Fruit fly (Drosophila melanogaster) whole organism, embryonic: ENCODE measurements around the gene dgrn.

ENCODE experiments used
- Adf1 ChIP-seq: fragments of 200-800 bp; sonication (Bioruptor generic); IDR thresholded peaks from 2 replicates; pipeline ENCODE4 v1.3.6; 2022; ENCODE audit warnings: missing biosample characterization, missing genetic modification characterization
- BEAF-32 ChIP-seq: fragments of 200-800 bp; sonication (Bioruptor generic); optimal IDR thresholded peaks from 3 replicates; lab custom pipeline; 2017; ENCODE audit warnings: missing biosample characterization, missing genetic modification characterization, mild to moderate bottlenecking, moderate library complexity, missing genetic modification reagents
- CG1024 ChIP-seq: fragments of 200-800 bp; sonication (Bioruptor generic); IDR thresholded peaks from 2 replicates; pipeline ENCODE4 v1.3.6; 2022; ENCODE audit warnings: missing biosample characterization, missing genetic modification characterization
- CG10431 ChIP-seq: fragments of 200-800 bp; sonication (Bioruptor generic); optimal IDR thresholded peaks from 3 replicates; lab custom pipeline; 2018; ENCODE audit warnings: missing biosample characterization, mild to moderate bottlenecking, missing genetic modification characterization
- CG12744 ChIP-seq: fragments of 200-800 bp; sonication (Bioruptor generic); optimal IDR thresholded peaks from 2 replicates; lab custom pipeline; 2016; ENCODE audit warnings: missing biosample characterization, missing genetic modification characterization
- CG13123 ChIP-seq: fragments of 200-800 bp; sonication (Bioruptor generic); optimal IDR thresholded peaks from 2 replicates; lab custom pipeline; 2016; ENCODE audit warnings: missing biosample characterization, missing genetic modification characterization
- CG13424 ChIP-seq: fragments of 200-800 bp; sonication (Bioruptor generic); optimal IDR thresholded peaks from 2 replicates; lab custom pipeline; 2019; ENCODE audit warnings: missing biosample characterization, mild to moderate bottlenecking, missing genetic modification characterization, moderate library complexity
- CG14667 ChIP-seq: fragments of 200-800 bp; sonication (Bioruptor generic); IDR thresholded peaks from 2 replicates; pipeline ENCODE4 v1.3.6; 2022; ENCODE audit warnings: missing biosample characterization, missing genetic modification characterization
- CG14965 ChIP-seq: fragments of 200-800 bp; sonication (Bioruptor generic); optimal IDR thresholded peaks from 2 replicates; lab custom pipeline; 2016; ENCODE audit warnings: missing biosample characterization, missing genetic modification characterization, borderline replicate concordance
- CG15479 ChIP-seq: fragments of 200-800 bp; sonication (Bioruptor generic); optimal IDR thresholded peaks from 3 replicates; lab custom pipeline; 2019; ENCODE audit warnings: missing biosample characterization, mild to moderate bottlenecking, missing genetic modification characterization, moderate library complexity
- CG15601 ChIP-seq: fragments of 200-800 bp; sonication (Bioruptor generic); optimal IDR thresholded peaks from 3 replicates; lab custom pipeline; 2019; ENCODE audit warnings: missing biosample characterization, mild to moderate bottlenecking, missing genetic modification characterization, moderate library complexity
- CG17359 ChIP-seq: fragments of 200-800 bp; sonication (Bioruptor generic); optimal IDR thresholded peaks from 3 replicates; lab custom pipeline; 2018; ENCODE audit warnings: missing biosample characterization, mild to moderate bottlenecking, missing genetic modification characterization, moderate library complexity
- CG17385 ChIP-seq: fragments of 200-800 bp; sonication (Bioruptor generic); optimal IDR thresholded peaks from 3 replicates; lab custom pipeline; 2018; ENCODE audit warnings: missing biosample characterization, mild to moderate bottlenecking, missing genetic modification characterization
- CG17612 ChIP-seq: fragments of 200-800 bp; sonication (Bioruptor generic); IDR thresholded peaks from 2 replicates; pipeline ENCODE4 v1.3.6; 2022; ENCODE audit warnings: missing biosample characterization, missing genetic modification characterization
- CG2678 ChIP-seq: fragments of 200-800 bp; sonication (Bioruptor generic); optimal IDR thresholded peaks from 3 replicates; lab custom pipeline; 2019; ENCODE audit warnings: missing biosample characterization, mild to moderate bottlenecking, missing genetic modification characterization, moderate library complexity
- CG3838 ChIP-seq: fragments of 200-800 bp; sonication (Bioruptor generic); optimal IDR thresholded peaks from 3 replicates; lab custom pipeline; 2016; ENCODE audit warnings: missing biosample characterization, missing genetic modification characterization
- CG7745 ChIP-seq: fragments of 200-800 bp; sonication (Bioruptor generic); optimal IDR thresholded peaks from 2 replicates; lab custom pipeline; 2018; ENCODE audit warnings: missing biosample characterization, mild to moderate bottlenecking, missing genetic modification characterization, moderate library complexity
- CG7963 ChIP-seq: fragments of 200-800 bp; sonication (Bioruptor generic); IDR thresholded peaks from 3 replicates; pipeline ENCODE4 v1.3.6; 2022; ENCODE audit warnings: missing biosample characterization, missing genetic modification characterization; ENCODE audit not compliant: partially characterized antibody
- CG8944 ChIP-seq: fragments of 200-800 bp; sonication (Bioruptor generic); optimal IDR thresholded peaks from 3 replicates; lab custom pipeline; 2016; ENCODE audit warnings: missing biosample characterization, missing genetic modification characterization
- Dek ChIP-seq: fragments of 200-800 bp; sonication (Bioruptor generic); optimal IDR thresholded peaks from 3 replicates; lab custom pipeline; 2019; ENCODE audit warnings: missing biosample characterization, mild to moderate bottlenecking, missing genetic modification characterization, moderate library complexity
- Dref ChIP-seq: fragments of 200-800 bp; sonication (Bioruptor generic); IDR thresholded peaks from 2 replicates; pipeline ENCODE4 v1.3.6; 2022; ENCODE audit warnings: missing biosample characterization, missing genetic modification characterization
- Drgx ChIP-seq: fragments of 200-800 bp; sonication (Bioruptor generic); IDR thresholded peaks from 2 replicates; pipeline ENCODE4 v1.3.6; 2022; ENCODE audit warnings: missing biosample characterization, missing genetic modification characterization
- E2f2 ChIP-seq: fragments of 200-800 bp; sonication (Bioruptor generic); IDR thresholded peaks from 2 replicates; pipeline ENCODE4 v1.3.6; 2022; ENCODE audit warnings: missing biosample characterization, missing genetic modification characterization
- GATAe ChIP-seq: fragments of 200-800 bp; sonication (Bioruptor generic); conservative IDR thresholded peaks from 2 replicates; pipeline ENCODE4 v1.3.6; 2022; ENCODE audit warnings: missing biosample characterization, missing genetic modification characterization
- HLH54F ChIP-seq: fragments of 200-800 bp; sonication (Bioruptor generic); optimal IDR thresholded peaks from 3 replicates; lab custom pipeline; 2016; ENCODE audit warnings: missing biosample characterization, missing genetic modification characterization
- Sry-β ChIP-seq: fragments of 200-800 bp; sonication (Bioruptor generic); optimal IDR thresholded peaks from 2 replicates; lab custom pipeline; 2018; ENCODE audit warnings: missing biosample characterization, mild to moderate bottlenecking, missing genetic modification characterization, moderate library complexity
- TFAM ChIP-seq: fragments of 200-800 bp; sonication (Bioruptor generic); optimal IDR thresholded peaks from 2 replicates; lab custom pipeline; 2017; ENCODE audit warnings: missing biosample characterization, missing genetic modification characterization, inconsistent platforms
- Taf1 ChIP-seq: fragments of 200-800 bp; sonication (Bioruptor generic); IDR thresholded peaks from 2 replicates; pipeline ENCODE4 v1.3.6; 2022; ENCODE audit warnings: missing biosample characterization, missing genetic modification characterization
- Trl ChIP-seq, 3 experiments: fragments of >200 bp in 2 of 3; fragments of 200-800 bp in 1 of 3; sonication (Bioruptor generic) in 1 of 3; optimal IDR thresholded peaks; 2 replicates in 1 of 3; 3 replicates in 2 of 3; lab custom pipeline; 2016 to 2017; ENCODE audit warnings: missing biosample characterization in 1 of 3, missing genetic modification characterization in 1 of 3
- YL-1 ChIP-seq: fragments of 200-800 bp; sonication (Bioruptor generic); optimal IDR thresholded peaks from 3 replicates; lab custom pipeline; 2017; ENCODE audit warnings: missing biosample characterization, mild to moderate bottlenecking, missing genetic modification characterization
- ap ChIP-seq: fragments of 200-800 bp; sonication (Bioruptor generic); IDR thresholded peaks from 2 replicates; pipeline ENCODE4 v1.3.6; 2022; ENCODE audit warnings: missing biosample characterization, missing genetic modification characterization
- bbx ChIP-seq: fragments of 200-800 bp; sonication (Bioruptor generic); IDR thresholded peaks from 2 replicates; pipeline ENCODE4 v1.3.6; 2022; ENCODE audit warnings: missing biosample characterization, missing genetic modification characterization; ENCODE audit not compliant: partially characterized antibody
- br ChIP-seq: fragments of >200 bp; optimal IDR thresholded peaks from 2 replicates; lab custom pipeline; 2017
- ems ChIP-seq: fragments of 200-800 bp; sonication (Bioruptor generic); optimal IDR thresholded peaks from 3 replicates; lab custom pipeline; 2016; ENCODE audit warnings: missing biosample characterization, missing genetic modification characterization
- fd3F ChIP-seq: fragments of 200-800 bp; sonication (Bioruptor generic); optimal IDR thresholded peaks from 2 replicates; lab custom pipeline; 2018; ENCODE audit warnings: missing biosample characterization, mild to moderate bottlenecking, missing genetic modification characterization, moderate library complexity
- hth ChIP-seq: fragments of >200 bp; optimal IDR thresholded peaks from 2 replicates; lab custom pipeline; 2017; ENCODE audit warnings: inconsistent platforms
- ind ChIP-seq: fragments of 200-800 bp; sonication (Bioruptor generic); optimal IDR thresholded peaks from 3 replicates; lab custom pipeline; 2016; ENCODE audit warnings: missing biosample characterization, missing genetic modification characterization
- luna ChIP-seq: fragments of 200-800 bp; sonication (Bioruptor generic); optimal IDR thresholded peaks from 2 replicates; lab custom pipeline; 2016; ENCODE audit warnings: missing biosample characterization, missing genetic modification characterization
- oc ChIP-seq: fragments of 200-800 bp; sonication (Bioruptor generic); optimal IDR thresholded peaks from 2 replicates; lab custom pipeline; 2018; ENCODE audit warnings: missing biosample characterization, mild to moderate bottlenecking, missing genetic modification characterization, moderate library complexity
- odd ChIP-seq: fragments of 200-800 bp; sonication (Bioruptor generic); optimal IDR thresholded peaks from 2 replicates; lab custom pipeline; 2017; ENCODE audit warnings: missing biosample characterization, mild to moderate bottlenecking, missing genetic modification characterization
- p53 ChIP-seq: fragments of 200-800 bp; sonication (Bioruptor generic); optimal IDR thresholded peaks from 2 replicates; lab custom pipeline; 2016; ENCODE audit warnings: missing biosample characterization, missing genetic modification characterization
- peb ChIP-seq: fragments of 200-800 bp; sonication (Bioruptor generic); IDR thresholded peaks from 2 replicates; pipeline ENCODE4 v1.3.6; 2022; ENCODE audit warnings: missing biosample characterization, missing genetic modification characterization
- pzg ChIP-seq: fragments of 200-800 bp; sonication (Bioruptor generic); optimal IDR thresholded peaks from 3 replicates; lab custom pipeline; 2018; ENCODE audit warnings: missing biosample characterization, mild to moderate bottlenecking, missing genetic modification characterization, moderate library complexity
- run ChIP-seq: fragments of 200-800 bp; sonication (Bioruptor generic); optimal IDR thresholded peaks from 3 replicates; lab custom pipeline; 2018; ENCODE audit warnings: missing biosample characterization, mild to moderate bottlenecking, missing genetic modification characterization
- salm ChIP-seq: fragments of 200-800 bp; sonication (Bioruptor generic); optimal IDR thresholded peaks from 2 replicates; lab custom pipeline; 2018; ENCODE audit warnings: missing biosample characterization, mild to moderate bottlenecking, missing genetic modification characterization
- sna ChIP-seq: fragments of 200-800 bp; sonication (Bioruptor generic); IDR thresholded peaks from 2 replicates; pipeline ENCODE4 v1.3.6; 2022; ENCODE audit warnings: missing biosample characterization, missing genetic modification characterization; ENCODE audit not compliant: partially characterized antibody
- tll ChIP-seq, 2 experiments: fragments of 200-800 bp in 1 of 2; fragments of >200 bp in 1 of 2; sonication (Bioruptor generic) in 1 of 2; optimal IDR thresholded peaks; 2 replicates each; lab custom pipeline; 2017 to 2019; ENCODE audit warnings: missing biosample characterization in 2 of 2, missing genetic modification characterization in 2 of 2, mild to moderate bottlenecking in 1 of 2, moderate library complexity in 1 of 2
- vvl ChIP-seq: fragments of 200-800 bp; sonication (Bioruptor generic); IDR thresholded peaks from 2 replicates; pipeline ENCODE4 v1.3.6; 2022; ENCODE audit warnings: missing biosample characterization, missing genetic modification characterization

The dgrn gene

DNA sequence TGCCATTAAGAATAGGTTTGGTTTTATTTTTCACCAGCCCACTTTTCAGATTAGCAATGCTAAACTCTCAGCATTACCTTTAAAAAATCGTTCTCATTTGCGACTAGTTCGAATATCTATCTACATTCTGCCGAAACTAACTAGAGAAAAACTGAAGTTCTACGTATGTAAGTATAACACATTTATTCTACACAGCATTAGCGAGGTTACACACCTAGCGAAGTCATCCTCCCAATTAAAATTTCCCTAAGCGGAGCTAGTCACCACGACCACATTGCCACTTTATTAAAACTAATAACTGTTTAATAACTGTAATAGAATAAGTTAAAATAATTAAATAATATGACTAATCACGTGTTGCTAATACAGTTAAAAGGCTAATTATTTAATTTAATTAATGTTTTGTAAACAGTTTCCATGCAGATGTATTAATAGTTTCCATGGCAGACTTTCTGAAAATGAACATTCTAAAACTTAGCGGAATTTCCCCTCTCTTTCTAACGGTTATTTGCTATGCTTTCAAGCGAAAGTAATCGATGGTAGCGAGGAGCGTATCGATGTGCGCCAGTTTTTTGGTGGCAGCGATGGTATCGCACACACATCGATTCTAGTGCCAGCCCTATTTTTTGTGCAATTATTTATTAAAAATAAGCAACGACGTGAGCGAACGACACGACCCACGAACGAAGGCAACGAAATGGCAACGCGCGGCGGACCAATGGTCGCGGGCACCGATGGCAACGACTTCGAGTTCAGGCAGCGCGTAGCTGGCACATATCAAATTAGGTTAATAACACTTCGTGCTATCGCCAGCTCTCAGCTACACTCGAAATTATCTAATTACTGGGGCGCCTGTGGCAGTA is 45.5 kb upstream of the dgrn start, which contains the start of gene jagn (continued):
- TF ChIP-seq CG2678 (tag; lab: Kevin White, UChicago) (no peak), CG8944 (peak; percentile 71), Taf1 (GFP tag; lab: Robert Waterston, UW) (no peak), salm (tag; lab: Kevin White, UChicago) (no peak), Dref (peak; percentile 96), peb (GFP tag; lab: Robert Waterston, UW) (no peak), Sry-β (GFP tag; lab: Kevin White, UChicago) (peak; percentile 13), CG7963 (GFP tag; lab: Robert Waterston, UW) (peak; percentile 100), ap (GFP tag; lab: Robert Waterston, UW) (no peak), CG14667 (peak; percentile 27), run (tag; lab: Kevin White, UChicago) (no peak), vvl (GFP tag; lab: Robert Waterston, UW) (peak; percentile 74), CG15479 (GFP tag; lab: Kevin White, UChicago) (peak; percentile 80), CG10431 (GFP tag; lab: Kevin White, UChicago) (peak; percentile 16), CG14965 (GFP tag; lab: Kevin White, UChicago) (no peak), odd (GFP tag; lab: Kevin White, UChicago) (peak; percentile 30), CG17359 (tag; lab: Kevin White, UChicago) (peak; percentile 31), hth (lab: Kevin White, UChicago) (no peak), CG7745 (tag; lab: Kevin White, UChicago) (no peak), p53 (GFP tag; lab: Kevin White, UChicago) (peak; percentile 14), CG13424 (peak; percentile 35), E2f2 (GFP tag; lab: Robert Waterston, UW) (peak; percentile 44; the same call in 1 of the 2 replicates), tll (GFP tag; optimal IDR thresholded peaks at IDR 0.05; lab: Kevin White, UChicago) (no peak), CG17612 (no peak), Drgx (no peak; the same call in 1 of the 2 replicates), ind (GFP tag; lab: Kevin White, UChicago) (peak; percentile 60), br (lab: Kevin White, UChicago) (no peak), Trl (optimal IDR thresholded peaks at IDR 0.05; lab: Kevin White, UChicago) (no peak), Trl (GFP tag; optimal IDR thresholded peaks at IDR 0.05; lab: Kevin White, UChicago) (peak; percentile 50), HLH54F (peak; percentile 80), ems (GFP tag; lab: Kevin White, UChicago) (peak; percentile 60), CG12744 (peak; percentile 36), CG15601 (tag; lab: Kevin White, UChicago) (peak; percentile 53), TFAM (no peak), Dek (tag; lab: Kevin White, UChicago) (peak; percentile 60), fd3F (peak; percentile 18), pzg (GFP tag; lab: Kevin White, UChicago) (peak; percentile 90), YL-1 (GFP tag; lab: Kevin White, UChicago) (peak; percentile 84), luna (peak; percentile 51), CG1024 (GFP tag; lab: Robert Waterston, UW) (peak; percentile 46; the same call in 1 of the 2 replicates), GATAe (GFP tag; lab: Robert Waterston, UW) (no peak), oc (peak; percentile 21), CG17385 (GFP tag; lab: Kevin White, UChicago) (peak; percentile 61), CG3838 (GFP tag; lab: Kevin White, UChicago) (peak; percentile 61), Adf1 (GFP tag; lab: Robert Waterston, UW) (peak; percentile 39), bbx (GFP tag; lab: Robert Waterston, UW) (peak; percentile 100), CG13123 (GFP tag; lab: Kevin White, UChicago) (no peak), BEAF-32 (GFP tag; lab: Kevin White, UChicago) (peak; percentile 100), sna (peak; percentile 99)
